Fruit fly (Drosophila melanogaster) whole organism, embryonic: ENCODE data around the gene CG33631.

Experiments used
- Abd-B ChIP-seq: fragments of 200-800 bp; sonication (Bioruptor generic); optimal IDR thresholded peaks from 2 replicates; lab custom pipeline; 2018; ENCODE audit warnings: missing biosample characterization, mild to moderate bottlenecking, missing genetic modification characterization, moderate library complexity
- Asciz ChIP-seq: fragments of 200-800 bp; sonication (Bioruptor generic); optimal IDR thresholded peaks from 2 replicates; lab custom pipeline; 2017; ENCODE audit warnings: missing biosample characterization, mild to moderate bottlenecking, missing genetic modification characterization, missing genetic modification reagents
- BtbVII ChIP-seq: fragments of 200-800 bp; sonication (Bioruptor generic); optimal IDR thresholded peaks from 3 replicates; lab custom pipeline; 2017; ENCODE audit warnings: missing biosample characterization, mild to moderate bottlenecking, missing genetic modification characterization
- CG11085 ChIP-seq: fragments of 200-800 bp; sonication (Bioruptor generic); IDR thresholded peaks from 2 replicates; pipeline ENCODE4 v1.3.6; 2022; ENCODE audit warnings: missing biosample characterization, missing genetic modification characterization
- CG11093 ChIP-seq: fragments of 200-800 bp; sonication (Bioruptor generic); IDR thresholded peaks from 3 replicates; pipeline ENCODE4 v1.3.6; 2022; ENCODE audit warnings: missing biosample characterization, missing genetic modification characterization
- CG12219 ChIP-seq: fragments of 200-800 bp; sonication (Bioruptor generic); optimal IDR thresholded peaks from 3 replicates; lab custom pipeline; 2018; ENCODE audit warnings: missing biosample characterization, mild to moderate bottlenecking, missing genetic modification characterization
- CG12659 ChIP-seq: fragments of 200-800 bp; sonication (Bioruptor generic); optimal IDR thresholded peaks from 3 replicates; lab custom pipeline; 2017; ENCODE audit warnings: mild to moderate bottlenecking, missing biosample characterization, missing genetic modification reagents, missing genetic modification characterization
- CG13123 ChIP-seq: fragments of 200-800 bp; sonication (Bioruptor generic); optimal IDR thresholded peaks from 2 replicates; lab custom pipeline; 2016; ENCODE audit warnings: missing biosample characterization, missing genetic modification characterization
- CG14050 ChIP-seq: fragments of 200-800 bp; sonication (Bioruptor generic); IDR thresholded peaks from 3 replicates; pipeline ENCODE4 v1.3.6; 2022; ENCODE audit warnings: missing biosample characterization, missing genetic modification characterization
- CG16815 ChIP-seq: fragments of 200-800 bp; sonication (Bioruptor generic); optimal IDR thresholded peaks from 3 replicates; lab custom pipeline; 2017; ENCODE audit warnings: missing biosample characterization, mild to moderate bottlenecking, missing genetic modification characterization
- CG1832 ChIP-seq: fragments of 200-800 bp; sonication (Bioruptor generic); optimal IDR thresholded peaks from 2 replicates; lab custom pipeline; 2017; ENCODE audit warnings: missing biosample characterization, mild to moderate bottlenecking, missing genetic modification characterization, inconsistent platforms
- CG2129 ChIP-seq: fragments of 200-800 bp; sonication (Bioruptor generic); IDR thresholded peaks from 2 replicates; pipeline ENCODE4 v1.3.6; 2022; ENCODE audit warnings: missing biosample characterization, missing genetic modification characterization; ENCODE audit not compliant: partially characterized antibody
- CG2889 ChIP-seq: fragments of 200-800 bp; sonication (Bioruptor generic); IDR thresholded peaks from 3 replicates; pipeline ENCODE4 v1.3.6; 2022; ENCODE audit warnings: missing biosample characterization, missing genetic modification characterization
- CG30403 ChIP-seq: fragments of 200-800 bp; sonication (Bioruptor generic); optimal IDR thresholded peaks from 3 replicates; lab custom pipeline; 2016; ENCODE audit warnings: missing biosample characterization, missing genetic modification characterization
- CG3847 ChIP-seq: fragments of 200-800 bp; sonication (Bioruptor generic); IDR thresholded peaks from 2 replicates; pipeline ENCODE4 v1.3.6; 2022; ENCODE audit warnings: missing biosample characterization, missing genetic modification characterization
- CG4282 ChIP-seq: fragments of 200-800 bp; sonication (Bioruptor generic); optimal IDR thresholded peaks from 2 replicates; lab custom pipeline; 2016; ENCODE audit warnings: missing biosample characterization, missing genetic modification characterization
- CG4404 ChIP-seq: fragments of 200-800 bp; sonication (Bioruptor generic); IDR thresholded peaks from 2 replicates; pipeline ENCODE4 v1.3.6; 2022; ENCODE audit warnings: missing biosample characterization, missing genetic modification characterization
- CG6175 ChIP-seq: fragments of 200-800 bp; sonication (Bioruptor generic); IDR thresholded peaks from 3 replicates; pipeline ENCODE4 v1.3.6; 2022; ENCODE audit warnings: missing biosample characterization, missing genetic modification characterization
- CG6254 ChIP-seq: fragments of 200-800 bp; sonication (Bioruptor generic); optimal IDR thresholded peaks from 3 replicates; lab custom pipeline; 2017; ENCODE audit warnings: mild to moderate bottlenecking, missing biosample characterization, missing genetic modification reagents, missing genetic modification characterization
- CG7372 ChIP-seq: fragments of 200-800 bp; sonication (Bioruptor generic); IDR thresholded peaks from 2 replicates; pipeline ENCODE4 v1.3.6; 2022; ENCODE audit warnings: missing biosample characterization, missing genetic modification characterization
- CG7745 ChIP-seq: fragments of 200-800 bp; sonication (Bioruptor generic); optimal IDR thresholded peaks from 2 replicates; lab custom pipeline; 2018; ENCODE audit warnings: missing biosample characterization, mild to moderate bottlenecking, missing genetic modification characterization, moderate library complexity
- CG8388 ChIP-seq: fragments of 200-800 bp; sonication (Bioruptor generic); optimal IDR thresholded peaks from 2 replicates; lab custom pipeline; 2019; ENCODE audit warnings: missing biosample characterization, mild to moderate bottlenecking, missing genetic modification characterization, moderate library complexity
- CG9797 ChIP-seq: fragments of 200-800 bp; sonication (Bioruptor generic); optimal IDR thresholded peaks from 3 replicates; lab custom pipeline; 2018; ENCODE audit warnings: missing biosample characterization, mild to moderate bottlenecking, missing genetic modification characterization
- CG9817 ChIP-seq: fragments of 200-800 bp; sonication (Bioruptor generic); optimal IDR thresholded peaks from 2 replicates; lab custom pipeline; 2018; ENCODE audit warnings: missing biosample characterization, mild to moderate bottlenecking, missing genetic modification characterization, moderate library complexity
- D19B ChIP-seq: fragments of 200-800 bp; sonication (Bioruptor generic); optimal IDR thresholded peaks from 2 replicates; lab custom pipeline; 2017; ENCODE audit warnings: missing biosample characterization, mild to moderate bottlenecking, missing genetic modification characterization
- Dbx ChIP-seq: fragments of 200-800 bp; sonication (Bioruptor generic); IDR thresholded peaks from 3 replicates; pipeline ENCODE4 v1.3.6; 2022; ENCODE audit warnings: missing biosample characterization, missing genetic modification characterization
- Dip2 ChIP-seq: fragments of 200-800 bp; sonication (Bioruptor generic); IDR thresholded peaks from 2 replicates; pipeline ENCODE4 v1.3.6; 2022; ENCODE audit warnings: missing biosample characterization, missing genetic modification characterization
- Doc3 ChIP-seq: fragments of 200-800 bp; sonication (Bioruptor generic); IDR thresholded peaks from 3 replicates; pipeline ENCODE4 v1.3.6; 2022; ENCODE audit warnings: missing biosample characterization, missing genetic modification characterization; ENCODE audit not compliant: partially characterized antibody
- Rfx ChIP-seq: fragments of 200-800 bp; sonication (Bioruptor generic); IDR thresholded peaks from 2 replicates; pipeline ENCODE4 v1.3.6; 2022; ENCODE audit warnings: missing biosample characterization, missing genetic modification characterization
- Stat92E ChIP-seq, 3 experiments: fragments of >200 bp in 2 of 3; fragments of 200-800 bp in 1 of 3; sonication (Bioruptor generic) in 1 of 3; optimal IDR thresholded peaks; 2 replicates each; lab custom pipeline; 2017 to 2019; ENCODE audit warnings: missing biosample characterization in 3 of 3, missing genetic modification characterization in 3 of 3, mild to moderate bottlenecking in 1 of 3, moderate library complexity in 1 of 3
- TFAM ChIP-seq: fragments of 200-800 bp; sonication (Bioruptor generic); optimal IDR thresholded peaks from 2 replicates; lab custom pipeline; 2017; ENCODE audit warnings: missing biosample characterization, missing genetic modification characterization, inconsistent platforms
- Xbp1 ChIP-seq: fragments of 200-800 bp; sonication (Bioruptor generic); optimal IDR thresholded peaks from 3 replicates; lab custom pipeline; 2016; ENCODE audit warnings: missing biosample characterization, mild to moderate bottlenecking, missing genetic modification characterization
- az2 ChIP-seq: fragments of 200-800 bp; sonication (Bioruptor generic); optimal IDR thresholded peaks from 3 replicates; lab custom pipeline; 2016; ENCODE audit warnings: missing biosample characterization, missing genetic modification characterization
- cad ChIP-seq: fragments of >200 bp; optimal IDR thresholded peaks from 2 replicates; lab custom pipeline; 2017; ENCODE audit warnings: missing biosample characterization, missing genetic modification characterization
- hkb ChIP-seq, 2 experiments: fragments of 200-800 bp in 1 of 2; fragments of >200 bp in 1 of 2; sonication (Bioruptor generic) in 1 of 2; IDR thresholded peaks in 1 of 2; optimal IDR thresholded peaks in 1 of 2; 2 replicates each; pipeline versions ENCODE4 v1.3.6 to Lab custom; 2017 to 2022; ENCODE audit warnings: missing biosample characterization in 1 of 2, missing genetic modification characterization in 1 of 2
- kah ChIP-seq: fragments of 200-800 bp; sonication (Bioruptor generic); optimal IDR thresholded peaks from 2 replicates; lab custom pipeline; 2018; ENCODE audit warnings: missing biosample characterization, mild to moderate bottlenecking, missing genetic modification characterization
- knrl ChIP-seq: fragments of 200-800 bp; sonication (Bioruptor generic); IDR thresholded peaks from 3 replicates; pipeline ENCODE4 v1.3.6; 2022; ENCODE audit warnings: missing biosample characterization, missing genetic modification characterization; ENCODE audit not compliant: partially characterized antibody
- lola ChIP-seq, 3 experiments: fragments of >200 bp in 2 of 3; fragments of 200-800 bp in 1 of 3; sonication (Bioruptor generic) in 1 of 3; optimal IDR thresholded peaks; 2 replicates each; lab custom pipeline; 2017 to 2019; ENCODE audit warnings: missing biosample characterization in 3 of 3, missing genetic modification characterization in 3 of 3, mild to moderate bottlenecking in 1 of 3, moderate library complexity in 1 of 3
- odd ChIP-seq: fragments of 200-800 bp; sonication (Bioruptor generic); optimal IDR thresholded peaks from 2 replicates; lab custom pipeline; 2017; ENCODE audit warnings: missing biosample characterization, mild to moderate bottlenecking, missing genetic modification characterization
- peb ChIP-seq: fragments of 200-800 bp; sonication (Bioruptor generic); IDR thresholded peaks from 2 replicates; pipeline ENCODE4 v1.3.6; 2022; ENCODE audit warnings: missing biosample characterization, missing genetic modification characterization
- prd ChIP-seq, 3 experiments: fragments of >200 bp in 2 of 3; fragments of 200-800 bp in 1 of 3; sonication (Bioruptor generic) in 1 of 3; optimal IDR thresholded peaks in 2 of 3; IDR thresholded peaks in 1 of 3; 2 replicates in 2 of 3; 3 replicates in 1 of 3; pipeline versions ENCODE4 v1.3.6 to Lab custom; 2017 to 2022; ENCODE audit warnings: missing biosample characterization in 1 of 3, missing genetic modification characterization in 1 of 3
- pros ChIP-seq: fragments of 200-800 bp; sonication (Bioruptor generic); optimal IDR thresholded peaks from 3 replicates; lab custom pipeline; 2019; ENCODE audit warnings: missing biosample characterization, mild to moderate bottlenecking, missing genetic modification characterization, moderate library complexity
- run ChIP-seq: fragments of 200-800 bp; sonication (Bioruptor generic); optimal IDR thresholded peaks from 3 replicates; lab custom pipeline; 2018; ENCODE audit warnings: missing biosample characterization, mild to moderate bottlenecking, missing genetic modification characterization
- sim ChIP-seq: fragments of 200-800 bp; sonication (Bioruptor generic); IDR thresholded peaks from 2 replicates; pipeline ENCODE4 v1.3.6; 2022; ENCODE audit warnings: missing biosample characterization, missing genetic modification characterization
- stwl ChIP-seq: fragments of 200-800 bp; sonication (Bioruptor generic); optimal IDR thresholded peaks from 3 replicates; lab custom pipeline; 2018; ENCODE audit warnings: missing biosample characterization, mild to moderate bottlenecking, missing genetic modification characterization, moderate library complexity
- tio ChIP-seq: fragments of 200-800 bp; sonication (Bioruptor generic); optimal IDR thresholded peaks from 2 replicates; lab custom pipeline; 2017; ENCODE audit warnings: missing biosample characterization, missing genetic modification characterization, inconsistent platforms
- tll ChIP-seq, 2 experiments: fragments of 200-800 bp in 1 of 2; fragments of >200 bp in 1 of 2; sonication (Bioruptor generic) in 1 of 2; optimal IDR thresholded peaks; 2 replicates each; lab custom pipeline; 2017 to 2019; ENCODE audit warnings: missing biosample characterization in 2 of 2, missing genetic modification characterization in 2 of 2, mild to moderate bottlenecking in 1 of 2, moderate library complexity in 1 of 2

CG33631 gene

DNA sequence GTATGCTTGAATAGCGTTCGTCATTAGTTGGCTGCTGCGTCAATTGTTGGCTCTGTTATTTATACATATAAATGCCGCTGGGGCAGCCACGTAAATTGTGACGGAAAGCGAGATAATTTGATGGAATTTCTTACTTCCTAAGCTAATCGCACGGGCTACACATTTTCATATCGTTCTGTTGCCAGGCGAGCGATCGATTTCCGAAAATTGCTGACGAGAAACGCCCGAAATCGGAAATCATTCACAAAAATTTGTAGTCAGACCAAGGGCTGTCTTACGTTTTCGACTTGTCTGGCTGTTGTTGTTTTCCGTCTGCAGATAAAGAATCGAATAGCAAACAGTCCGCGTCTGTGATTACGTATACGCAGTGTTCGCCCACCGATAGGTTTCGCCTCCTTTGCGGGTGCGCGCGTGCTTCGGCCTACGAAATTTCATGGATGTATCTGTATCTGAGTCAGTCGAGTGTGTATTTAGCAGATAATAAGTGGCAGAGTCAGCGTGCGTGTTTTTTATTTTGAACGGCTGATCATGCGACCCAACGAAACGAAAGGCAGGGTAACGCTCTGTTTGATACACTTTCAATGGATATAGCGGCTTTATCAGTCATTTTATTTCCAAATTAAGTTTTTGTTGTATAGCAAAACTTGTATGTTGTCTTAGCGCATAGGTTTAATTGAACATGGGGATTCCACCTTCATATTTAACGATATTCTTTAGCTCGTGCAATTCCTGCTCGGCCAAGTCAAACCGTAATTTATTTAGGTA, 33.9 kb downstream of the CG33631 start (continued):
- TF ChIP-seq tio (GFP tag; lab: Kevin White, UChicago) (no peak), prd (optimal IDR thresholded peaks at IDR 0.05; lab: Kevin White, UChicago) (no peak), prd (GFP tag; IDR thresholded peaks at IDR 0.05; lab: Robert Waterston, UW) (peak; percentile 70), CG4404 (GFP tag; lab: Robert Waterston, UW) (no peak), CG6175 (peak; percentile 88), CG12219 (GFP tag; lab: Kevin White, UChicago) (peak; percentile 69), CG6254 (GFP tag; lab: Kevin White, UChicago) (peak; percentile 18), CG16815 (GFP tag; lab: Kevin White, UChicago) (peak; percentile 4), CG7745 (tag; lab: Kevin White, UChicago) (no peak), odd (peak; percentile 62), Dip2 (GFP tag; lab: Robert Waterston, UW) (no peak), kah (GFP tag; lab: Kevin White, UChicago) (no peak), CG12659 (GFP tag; lab: Kevin White, UChicago) (peak; percentile 67), hkb (optimal IDR thresholded peaks at IDR 0.05; lab: Kevin White, UChicago) (no peak), hkb (GFP tag; IDR thresholded peaks at IDR 0.05; lab: Robert Waterston, UW) (peak; percentile 74), CG1832 (GFP tag; lab: Kevin White, UChicago) (no peak), Dbx (peak; percentile 70; the same call in 2 of the 3 replicates), knrl (GFP tag; lab: Robert Waterston, UW) (no peak), BtbVII (GFP tag; lab: Kevin White, UChicago) (peak; percentile 80), CG2889 (GFP tag; lab: Robert Waterston, UW) (peak; percentile 60; the same call in 1 of the 3 replicates), CG8388 (GFP tag; lab: Kevin White, UChicago) (peak; percentile 50), CG3847 (GFP tag; lab: Robert Waterston, UW) (peak; percentile 63), Asciz (GFP tag; lab: Kevin White, UChicago) (peak; percentile 55), CG7372 (GFP tag; lab: Robert Waterston, UW) (peak; percentile 73), CG2129 (GFP tag; lab: Robert Waterston, UW) (no peak), Xbp1 (GFP tag; lab: Kevin White, UChicago) (peak; percentile 62), CG14050 (GFP tag; lab: Robert Waterston, UW) (peak; percentile 34; the same call in 1 of the 3 replicates), CG11085 (GFP tag; lab: Robert Waterston, UW) (0 out of 2 replicates have a peak, but pooled peaks have one; percentile 25), Stat92E (GFP tag; optimal IDR thresholded peaks at IDR 0.05; lab: Kevin White, UChicago) (no peak), CG11093 (GFP tag; lab: Robert Waterston, UW) (no peak), CG9817 (tag; lab: Kevin White, UChicago) (peak; percentile 74), run (tag; lab: Kevin White, UChicago) (peak; percentile 25), sim (GFP tag; lab: Robert Waterston, UW) (no peak), stwl (tag; lab: Kevin White, UChicago) (no peak), peb (no peak), CG30403 (GFP tag; lab: Kevin White, UChicago) (peak; percentile 71), CG4282 (GFP tag; lab: Kevin White, UChicago) (no peak), Abd-B (GFP tag; lab: Kevin White, UChicago) (no peak), CG9797 (GFP tag; lab: Kevin White, UChicago) (no peak), az2 (GFP tag; lab: Kevin White, UChicago) (peak; percentile 36), Rfx (GFP tag; lab: Robert Waterston, UW) (peak; percentile 86), cad (GFP tag; lab: Kevin White, UChicago) (no peak), Doc3 (GFP tag; lab: Robert Waterston, UW) (no peak), lola (GFP tag; optimal IDR thresholded peaks at IDR 0.05; lab: Kevin White, UChicago) (no peak), TFAM (no peak), CG13123 (GFP tag; lab: Kevin White, UChicago) (no peak), pros (GFP tag; lab: Kevin White, UChicago) (no peak), tll (GFP tag; optimal IDR thresholded peaks at IDR 0.05; lab: Kevin White, UChicago) (no peak), D19B (GFP tag; lab: Kevin White, UChicago) (peak; percentile 84)
